Fruit fly (Drosophila melanogaster) whole organism, embryonic: Measurements from ENCODE around the gene sunn.

ENCODE experiments used
- Ada2b ChIP-seq: fragments of 200-800 bp; sonication (Bioruptor generic); IDR thresholded peaks from 2 replicates; pipeline ENCODE4 v1.3.6; 2022; ENCODE audit warnings: missing biosample characterization, missing genetic modification characterization
- B-H1 ChIP-seq: fragments of 200-800 bp; sonication (Bioruptor generic); IDR thresholded peaks from 3 replicates; pipeline ENCODE4 v1.3.6; 2022; ENCODE audit warnings: missing biosample characterization, missing genetic modification characterization
- BEAF-32 ChIP-seq: fragments of 200-800 bp; sonication (Bioruptor generic); optimal IDR thresholded peaks from 3 replicates; lab custom pipeline; 2017; ENCODE audit warnings: missing biosample characterization, missing genetic modification characterization, mild to moderate bottlenecking, moderate library complexity, missing genetic modification reagents
- C15 ChIP-seq: fragments of 200-800 bp; sonication (Bioruptor generic); IDR thresholded peaks from 3 replicates; pipeline ENCODE4 v1.3.6; 2022; ENCODE audit warnings: missing biosample characterization, missing genetic modification characterization
- CG10543 ChIP-seq: fragments of 200-800 bp; sonication (Bioruptor generic); optimal IDR thresholded peaks from 3 replicates; lab custom pipeline; 2017; ENCODE audit warnings: missing biosample characterization, mild to moderate bottlenecking, missing genetic modification characterization, moderate library complexity
- CG11085 ChIP-seq: fragments of 200-800 bp; sonication (Bioruptor generic); IDR thresholded peaks from 2 replicates; pipeline ENCODE4 v1.3.6; 2022; ENCODE audit warnings: missing biosample characterization, missing genetic modification characterization
- CG12236 ChIP-seq: fragments of 200-800 bp; sonication (Bioruptor generic); optimal IDR thresholded peaks from 2 replicates; lab custom pipeline; 2016; ENCODE audit warnings: missing biosample characterization, missing genetic modification characterization
- CG1233 ChIP-seq: fragments of 200-800 bp; sonication (Bioruptor generic); optimal IDR thresholded peaks from 4 replicates; lab custom pipeline; 2018; ENCODE audit warnings: missing biosample characterization, mild to moderate bottlenecking, missing genetic modification characterization
- CG12659 ChIP-seq: fragments of 200-800 bp; sonication (Bioruptor generic); optimal IDR thresholded peaks from 3 replicates; lab custom pipeline; 2017; ENCODE audit warnings: mild to moderate bottlenecking, missing biosample characterization, missing genetic modification reagents, missing genetic modification characterization
- CG13894 ChIP-seq: fragments of 200-800 bp; sonication (Bioruptor generic); optimal IDR thresholded peaks from 3 replicates; lab custom pipeline; 2018; ENCODE audit warnings: missing biosample characterization, mild to moderate bottlenecking, missing genetic modification characterization, moderate library complexity
- CG14667 ChIP-seq: fragments of 200-800 bp; sonication (Bioruptor generic); IDR thresholded peaks from 2 replicates; pipeline ENCODE4 v1.3.6; 2022; ENCODE audit warnings: missing biosample characterization, missing genetic modification characterization
- CG16813 ChIP-seq: fragments of 200-800 bp; sonication (Bioruptor generic); IDR thresholded peaks from 3 replicates; pipeline ENCODE4 v1.3.6; 2022; ENCODE audit warnings: missing biosample characterization, missing genetic modification characterization; ENCODE audit not compliant: partially characterized antibody
- CG17328 ChIP-seq: fragments of 200-800 bp; sonication (Bioruptor generic); IDR thresholded peaks from 2 replicates; pipeline ENCODE4 v1.3.6; 2022; ENCODE audit warnings: missing biosample characterization, missing genetic modification characterization
- CG17612 ChIP-seq: fragments of 200-800 bp; sonication (Bioruptor generic); IDR thresholded peaks from 2 replicates; pipeline ENCODE4 v1.3.6; 2022; ENCODE audit warnings: missing biosample characterization, missing genetic modification characterization
- CG1792 ChIP-seq: fragments of 200-800 bp; sonication (Bioruptor generic); optimal IDR thresholded peaks from 2 replicates; lab custom pipeline; 2016; ENCODE audit warnings: missing biosample characterization, missing genetic modification characterization
- CG2129 ChIP-seq: fragments of 200-800 bp; sonication (Bioruptor generic); IDR thresholded peaks from 2 replicates; pipeline ENCODE4 v1.3.6; 2022; ENCODE audit warnings: missing biosample characterization, missing genetic modification characterization; ENCODE audit not compliant: partially characterized antibody
- CG2712 ChIP-seq: fragments of 200-800 bp; optimal IDR thresholded peaks from 3 replicates; lab custom pipeline; 2019; ENCODE audit warnings: missing biosample characterization, mild to moderate bottlenecking, missing genetic modification characterization, moderate library complexity
- CG2889 ChIP-seq: fragments of 200-800 bp; sonication (Bioruptor generic); IDR thresholded peaks from 3 replicates; pipeline ENCODE4 v1.3.6; 2022; ENCODE audit warnings: missing biosample characterization, missing genetic modification characterization
- CG3726 ChIP-seq: fragments of 200-800 bp; sonication (Bioruptor generic); IDR thresholded peaks from 3 replicates; pipeline ENCODE4, ENCODE4 v1.3.6; 2022; ENCODE audit warnings: missing biosample characterization, missing genetic modification characterization
- CG4707 ChIP-seq: fragments of 200-800 bp; sonication (Bioruptor generic); optimal IDR thresholded peaks from 2 replicates; lab custom pipeline; 2018; ENCODE audit warnings: missing biosample characterization, mild to moderate bottlenecking, missing genetic modification characterization, moderate library complexity
- CG8281 ChIP-seq: fragments of 200-800 bp; sonication (Bioruptor generic); optimal IDR thresholded peaks from 2 replicates; lab custom pipeline; 2018; ENCODE audit warnings: missing biosample characterization, mild to moderate bottlenecking, missing genetic modification characterization, moderate library complexity
- CG8290 ChIP-seq, 3 experiments: fragments of 200-800 bp; sonication (Bioruptor generic); optimal IDR thresholded peaks; 2 replicates each; lab custom pipeline; 2016 to 2019; ENCODE audit warnings: missing biosample characterization in 3 of 3, missing genetic modification characterization in 3 of 3, mild to moderate bottlenecking in 2 of 3, moderate library complexity in 1 of 3
- CG9932 ChIP-seq: fragments of 200-800 bp; sonication (Bioruptor generic); IDR thresholded peaks from 2 replicates; pipeline ENCODE4 v1.3.6; 2022; ENCODE audit warnings: missing biosample characterization, missing genetic modification characterization
- Dref ChIP-seq: fragments of 200-800 bp; sonication (Bioruptor generic); IDR thresholded peaks from 2 replicates; pipeline ENCODE4 v1.3.6; 2022; ENCODE audit warnings: missing biosample characterization, missing genetic modification characterization
- Eip74EF ChIP-seq, 2 experiments: fragments of 200-800 bp in 1 of 2; fragments of >200 bp in 1 of 2; sonication (Bioruptor generic) in 1 of 2; optimal IDR thresholded peaks; 2 replicates each; lab custom pipeline; 2017 to 2019; ENCODE audit warnings: missing biosample characterization in 2 of 2, missing genetic modification characterization in 2 of 2, mild to moderate bottlenecking in 1 of 2, moderate library complexity in 1 of 2
- Fer1 ChIP-seq: fragments of 200-800 bp; sonication (Bioruptor generic); optimal IDR thresholded peaks from 2 replicates; lab custom pipeline; 2017; ENCODE audit warnings: missing biosample characterization, mild to moderate bottlenecking, missing genetic modification characterization
- HLH4C ChIP-seq: fragments of 200-800 bp; sonication (Bioruptor generic); IDR thresholded peaks from 3 replicates; pipeline ENCODE4 v1.3.6; 2022; ENCODE audit warnings: missing biosample characterization, missing genetic modification characterization; ENCODE audit not compliant: partially characterized antibody
- MESR4 ChIP-seq: fragments of 200-800 bp; sonication (Bioruptor generic); optimal IDR thresholded peaks from 2 replicates; lab custom pipeline; 2018; ENCODE audit warnings: missing biosample characterization, mild to moderate bottlenecking, missing genetic modification characterization, moderate library complexity
- Meics ChIP-seq: fragments of 200-800 bp; sonication (Bioruptor generic); optimal IDR thresholded peaks from 2 replicates; lab custom pipeline; 2017; ENCODE audit warnings: missing biosample characterization, mild to moderate bottlenecking, missing genetic modification characterization
- Pdp1 ChIP-seq, 2 experiments: fragments of 200-800 bp; sonication (Bioruptor generic); optimal IDR thresholded peaks; 3 replicates each; lab custom pipeline; 2016; ENCODE audit warnings: missing biosample characterization in 2 of 2, missing genetic modification characterization in 2 of 2, mild to moderate bottlenecking in 1 of 2, moderate library complexity in 1 of 2
- Sox102F ChIP-seq: fragments of 200-800 bp; sonication (Bioruptor generic); optimal IDR thresholded peaks from 2 replicates; lab custom pipeline; 2018; ENCODE audit warnings: missing biosample characterization, mild to moderate bottlenecking, missing genetic modification characterization, moderate library complexity
- Ssrp ChIP-seq: fragments of 200-800 bp; sonication (Bioruptor generic); optimal IDR thresholded peaks from 2 replicates; lab custom pipeline; 2018; ENCODE audit warnings: missing biosample characterization, mild to moderate bottlenecking, missing genetic modification characterization, moderate library complexity
- Taf1 ChIP-seq: fragments of 200-800 bp; sonication (Bioruptor generic); IDR thresholded peaks from 2 replicates; pipeline ENCODE4 v1.3.6; 2022; ENCODE audit warnings: missing biosample characterization, missing genetic modification characterization
- YL-1 ChIP-seq: fragments of 200-800 bp; sonication (Bioruptor generic); optimal IDR thresholded peaks from 3 replicates; lab custom pipeline; 2017; ENCODE audit warnings: missing biosample characterization, mild to moderate bottlenecking, missing genetic modification characterization
- bbx ChIP-seq: fragments of 200-800 bp; sonication (Bioruptor generic); IDR thresholded peaks from 2 replicates; pipeline ENCODE4 v1.3.6; 2022; ENCODE audit warnings: missing biosample characterization, missing genetic modification characterization; ENCODE audit not compliant: partially characterized antibody
- fru ChIP-seq: fragments of >200 bp; optimal IDR thresholded peaks from 2 replicates; lab custom pipeline; 2017
- fu2 ChIP-seq: fragments of 200-800 bp; sonication (Bioruptor generic); optimal IDR thresholded peaks from 2 replicates; lab custom pipeline; 2016; ENCODE audit warnings: missing biosample characterization, missing genetic modification characterization
- gt ChIP-seq: fragments of 200-800 bp; sonication (Bioruptor generic); IDR thresholded peaks from 2 replicates; pipeline ENCODE4 v1.3.6; 2022; ENCODE audit warnings: missing biosample characterization, missing genetic modification characterization
- kah ChIP-seq: fragments of 200-800 bp; sonication (Bioruptor generic); optimal IDR thresholded peaks from 2 replicates; lab custom pipeline; 2018; ENCODE audit warnings: missing biosample characterization, mild to moderate bottlenecking, missing genetic modification characterization
- knrl ChIP-seq: fragments of 200-800 bp; sonication (Bioruptor generic); IDR thresholded peaks from 3 replicates; pipeline ENCODE4 v1.3.6; 2022; ENCODE audit warnings: missing biosample characterization, missing genetic modification characterization; ENCODE audit not compliant: partially characterized antibody
- lov ChIP-seq, 2 experiments: fragments of 200-800 bp in 1 of 2; fragments of >200 bp in 1 of 2; sonication (Bioruptor generic) in 1 of 2; IDR thresholded peaks in 1 of 2; optimal IDR thresholded peaks in 1 of 2; 2 replicates in 1 of 2; 3 replicates in 1 of 2; pipeline versions ENCODE4 v1.3.6 to Lab custom; 2017 to 2022; ENCODE audit warnings: missing biosample characterization in 1 of 2, missing genetic modification characterization in 1 of 2
- p53 ChIP-seq: fragments of 200-800 bp; sonication (Bioruptor generic); optimal IDR thresholded peaks from 2 replicates; lab custom pipeline; 2016; ENCODE audit warnings: missing biosample characterization, missing genetic modification characterization
- pb ChIP-seq: fragments of 200-800 bp; sonication (Bioruptor generic); optimal IDR thresholded peaks from 3 replicates; lab custom pipeline; 2016; ENCODE audit warnings: missing biosample characterization, missing genetic modification characterization
- ranshi ChIP-seq: fragments of 200-800 bp; sonication (Bioruptor generic); IDR thresholded peaks from 2 replicates; pipeline ENCODE4 v1.3.6; 2022; ENCODE audit warnings: missing biosample characterization, missing genetic modification characterization
- sens-2 ChIP-seq: fragments of 200-800 bp; sonication (Bioruptor generic); IDR thresholded peaks from 2 replicates; pipeline ENCODE4 v1.3.6; 2022; ENCODE audit warnings: missing biosample characterization, missing genetic modification characterization
- tgo ChIP-seq: fragments of 200-800 bp; sonication (Bioruptor generic); IDR thresholded peaks from 3 replicates; pipeline ENCODE4 v1.3.6; 2022; ENCODE audit warnings: missing biosample characterization, missing genetic modification characterization
- tna ChIP-seq: fragments of 200-800 bp; sonication (Bioruptor generic); IDR thresholded peaks from 2 replicates; pipeline ENCODE4 v1.3.6; 2022; ENCODE audit warnings: missing biosample characterization, missing genetic modification characterization; ENCODE audit not compliant: partially characterized antibody
- tx ChIP-seq: fragments of 200-800 bp; sonication (Bioruptor generic); optimal IDR thresholded peaks from 2 replicates; lab custom pipeline; 2016; ENCODE audit warnings: missing biosample characterization, missing genetic modification characterization
- unc-4 ChIP-seq: fragments of 200-800 bp; sonication (Bioruptor generic); IDR thresholded peaks from 2 replicates; pipeline ENCODE4 v1.3.6; 2022; ENCODE audit warnings: missing biosample characterization, missing genetic modification characterization; ENCODE audit not compliant: partially characterized antibody
- yki ChIP-seq: fragments of >200 bp; optimal IDR thresholded peaks from 3 replicates; lab custom pipeline; 2018

Gene sunn

DNA sequence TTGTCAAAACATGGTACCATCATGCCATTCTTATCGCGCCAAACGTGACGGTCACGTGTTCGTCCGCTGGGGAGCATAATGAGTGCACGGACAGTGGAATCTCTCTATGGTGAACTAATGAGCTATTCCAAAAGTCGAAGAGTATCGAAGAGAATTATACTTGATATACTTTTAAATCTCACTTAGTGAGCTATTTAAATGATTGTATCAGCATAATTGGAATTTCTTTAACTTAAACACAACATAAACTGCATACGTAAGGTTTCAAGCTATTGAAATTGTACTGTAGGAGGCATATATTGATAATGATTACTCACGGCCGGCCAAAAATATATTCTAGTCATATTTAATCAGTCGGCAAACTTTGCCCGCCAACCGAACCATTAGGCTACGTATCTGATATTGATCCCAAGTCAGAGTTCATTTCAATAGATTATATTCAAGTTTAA is 6.6 kb upstream of the sunn start (continued):
- TF ChIP-seq YL-1: no peak
- peak; percentile 57 for TF ChIP-seq Ada2b
- peak; percentile 8 for TF ChIP-seq Fer1 (GFP tag; lab: Kevin White, UChicago)
- no peak for TF ChIP-seq CG13894
- TF ChIP-seq Ssrp (tag; lab: Kevin White, UChicago): no peak
- TF ChIP-seq C15: no peak
- TF ChIP-seq CG8281 (tag; lab: Kevin White, UChicago): no peak
- no peak for TF ChIP-seq Meics (GFP tag; lab: Kevin White, UChicago)
- no peak for TF ChIP-seq Dref (GFP tag; lab: Robert Waterston, UW)
- no peak for TF ChIP-seq HLH4C
- TF ChIP-seq Pdp1 (GFP tag; optimal IDR thresholded peaks at IDR 0.05; lab: Kevin White, UChicago): no peak
- TF ChIP-seq tx (GFP tag; lab: Kevin White, UChicago): no peak
- TF ChIP-seq sens-2: no peak
- TF ChIP-seq fru (lab: Kevin White, UChicago): no peak
- TF ChIP-seq CG1792 (GFP tag; lab: Kevin White, UChicago): no peak
- TF ChIP-seq ranshi: no peak
- TF ChIP-seq BEAF-32 (GFP tag; lab: Kevin White, UChicago): no peak
- TF ChIP-seq CG17612: no peak
- no peak for TF ChIP-seq bbx (GFP tag; lab: Robert Waterston, UW)
- no peak for TF ChIP-seq CG14667 (GFP tag; lab: Robert Waterston, UW)
- TF ChIP-seq CG17328 (GFP tag; lab: Robert Waterston, UW): no peak
- no peak for TF ChIP-seq tna (GFP tag; lab: Robert Waterston, UW)
- peak; percentile 22 for TF ChIP-seq CG2712 (tag; lab: Kevin White, UChicago)
- no peak for TF ChIP-seq CG1233 (GFP tag; lab: Kevin White, UChicago)
- no peak for TF ChIP-seq CG12659 (GFP tag; lab: Kevin White, UChicago)
- no peak for TF ChIP-seq knrl (GFP tag; lab: Robert Waterston, UW)
- no peak for TF ChIP-seq lov (optimal IDR thresholded peaks at IDR 0.05; lab: Kevin White, UChicago)
- TF ChIP-seq lov (GFP tag; IDR thresholded peaks at IDR 0.05; lab: Robert Waterston, UW): no peak
- TF ChIP-seq CG2889 (GFP tag; lab: Robert Waterston, UW): no peak
- TF ChIP-seq pb (GFP tag; lab: Kevin White, UChicago): no peak
- TF ChIP-seq B-H1 (GFP tag; lab: Robert Waterston, UW): no peak
- TF ChIP-seq yki (lab: Kevin White, UChicago): no peak
- no peak for TF ChIP-seq fu2
- TF ChIP-seq CG3726 (GFP tag; lab: Robert Waterston, UW): no peak
- TF ChIP-seq CG8290 (GFP tag; optimal IDR thresholded peaks at IDR 0.05; lab: Kevin White, UChicago): no peak
- TF ChIP-seq CG8290 (tag; optimal IDR thresholded peaks at IDR 0.05; lab: Kevin White, UChicago): peak in 1 of 2 experiments; percentile 36
- TF ChIP-seq p53: no peak
- no peak for TF ChIP-seq CG4707 (GFP tag; lab: Kevin White, UChicago)
- TF ChIP-seq MESR4 (GFP tag; lab: Kevin White, UChicago): no peak
- no peak for TF ChIP-seq CG2129
- TF ChIP-seq Taf1 (GFP tag; lab: Robert Waterston, UW): no peak
- TF ChIP-seq CG10543: no peak
- no peak for TF ChIP-seq unc-4 (GFP tag; lab: Robert Waterston, UW)
- no peak for TF ChIP-seq CG12236 (GFP tag; lab: Kevin White, UChicago)
- TF ChIP-seq CG9932 (GFP tag; lab: Robert Waterston, UW): peak; percentile 45
- peak; percentile 7 for TF ChIP-seq Sox102F (GFP tag; lab: Kevin White, UChicago)
- TF ChIP-seq CG11085 (GFP tag; lab: Robert Waterston, UW): no peak
- TF ChIP-seq gt: no peak
- TF ChIP-seq kah (GFP tag; lab: Kevin White, UChicago): no peak
- peak; percentile 35; the same call in 1 of the 3 replicates for TF ChIP-seq tgo
- no peak for TF ChIP-seq CG16813 (GFP tag; lab: Robert Waterston, UW)
- no peak for TF ChIP-seq Eip74EF (GFP tag; optimal IDR thresholded peaks at IDR 0.05; lab: Kevin White, UChicago)
